Worm (Caenorhabditis elegans): Measurements from ENCODE around the gene slfl-4.

slfl-4 gene

DNA sequence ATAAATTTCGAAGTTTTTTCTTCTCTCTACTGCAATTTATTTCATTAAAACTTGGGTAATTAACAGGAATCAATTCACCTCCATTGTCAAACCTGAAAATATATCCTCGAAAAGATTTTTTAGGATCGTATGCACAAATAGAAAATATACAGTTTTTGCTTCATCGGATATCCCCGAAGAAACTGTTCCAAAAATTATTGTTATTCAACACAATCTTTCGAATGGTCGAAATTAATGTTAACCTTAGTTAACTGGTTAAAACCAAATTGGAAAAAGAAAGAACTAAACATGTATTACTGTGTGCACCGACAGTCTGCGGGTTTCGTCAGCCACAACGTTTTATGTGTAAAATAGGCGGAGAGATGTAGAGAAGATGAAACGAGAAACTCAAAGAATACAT is 42.8 kb downstream of the slfl-4 start (continued):
- TF ChIP-seq lsl-1 (GFP tag; optimal IDR thresholded peaks at IDR 0.05) (peak; percentile 40), repo-1 (tag; optimal IDR thresholded peaks at IDR 0.05) (no peak), egl-44 (GFP tag; IDR thresholded peaks at IDR 0.05) (no peak), hmg-20 (GFP tag; IDR thresholded peaks at IDR 0.05) (peak; percentile 28; the same call in 1 of the 2 replicates), snpc-1.3 (tag; optimal IDR thresholded peaks at IDR 0.05; ENCODE audit: insufficient read depth) (peak; percentile 75), snpc-1.1 (tag; optimal IDR thresholded peaks at IDR 0.05; ENCODE audit: insufficient read depth) (peak; percentile 94), ceh-100 (GFP tag; IDR thresholded peaks at IDR 0.05) (peak; percentile 62), him-1 (tag; optimal IDR thresholded peaks at IDR 0.05) (peak; percentile 44), C06A6.2 (GFP tag; conservative IDR thresholded peaks at IDR 0.05) (no peak), ztf-6 (GFP tag; IDR thresholded peaks at IDR 0.05) (no peak), egrh-3 (GFP tag; IDR thresholded peaks at IDR 0.05) (no peak)

DNA sequence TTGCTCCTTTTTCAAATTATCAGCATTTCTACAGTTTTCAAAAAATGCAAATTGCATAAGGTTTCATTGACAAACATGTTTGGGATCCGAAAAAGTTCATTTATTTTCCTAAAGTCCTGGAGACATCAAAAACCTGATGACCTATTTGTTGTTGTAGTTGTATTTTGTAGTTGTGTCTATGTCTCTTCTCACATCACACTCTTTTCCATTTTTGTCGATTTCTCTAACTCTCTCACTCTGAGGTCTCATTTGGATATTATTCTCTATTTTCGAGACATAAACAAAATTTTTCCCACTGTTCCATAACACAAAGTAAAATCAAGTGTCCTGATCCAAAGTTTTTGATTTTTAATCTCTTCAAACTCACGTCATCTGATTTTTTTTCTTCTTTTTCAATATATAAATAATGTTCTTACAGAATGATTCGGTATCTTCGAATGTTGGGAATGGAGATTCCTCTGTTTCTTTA is 44.5 kb downstream of the slfl-4 start, which contains the start of gene slc-46A:
TSS of gene slc-46A (plus strand) at position 419 of the 469 bp plus-strand sequence.
- TF ChIP-seq snpc-4 (GFP tag; optimal IDR thresholded peaks at IDR 0.05) (no peak), snpc-4 (tag; optimal IDR thresholded peaks at IDR 0.05) (peak in 1 of 4 experiments; percentile 16), hmg-1.2 (GFP tag; IDR thresholded peaks at IDR 0.05) (peak; percentile 75), Y67H2A.10 (GFP tag; conservative IDR thresholded peaks at IDR 0.05) (no peak)
